Fruit fly (Drosophila melanogaster): ENCODE results near the gene CG13784.

Gene CG13784

DNA sequence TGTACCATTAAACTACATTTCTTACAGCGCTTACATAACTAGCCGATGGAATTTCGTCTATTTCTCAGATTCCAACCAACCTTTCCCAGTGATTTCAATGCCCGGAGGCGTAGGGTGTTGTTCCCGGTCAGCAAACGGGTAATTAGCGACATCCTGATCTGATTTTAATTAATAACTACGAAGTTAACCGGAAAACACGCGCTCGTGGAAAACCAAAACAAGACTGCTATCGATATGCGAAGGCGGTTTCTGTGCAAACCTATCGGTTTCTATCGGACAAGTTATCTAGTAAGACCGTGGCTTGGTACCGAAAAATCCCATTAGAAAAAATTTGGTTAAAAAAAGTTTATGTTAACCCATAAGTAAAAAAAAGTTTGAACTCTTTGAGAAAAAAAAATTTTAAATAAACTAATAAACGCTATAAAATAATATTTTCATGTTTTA, 3.0 kb upstream of the CG13784 start, which contains the start of gene mEFG1 (continued):
- TF ChIP-seq CG1832 (GFP tag; optimal IDR thresholded peaks at IDR 0.05), result no peak
- no peak for TF ChIP-seq mam (GFP tag; optimal IDR thresholded peaks at IDR 0.05)
- peak; percentile 16 for TF ChIP-seq zen (tag; optimal IDR thresholded peaks at IDR 0.05)
- no peak for TF ChIP-seq GATAe (GFP tag; conservative IDR thresholded peaks at IDR 0.05)
- no peak for TF ChIP-seq hkb (optimal IDR thresholded peaks at IDR 0.05)
- no peak for TF ChIP-seq hkb (GFP tag; IDR thresholded peaks at IDR 0.05)
- no peak for TF ChIP-seq ems (GFP tag; optimal IDR thresholded peaks at IDR 0.05)
- TF ChIP-seq CG16863 (GFP tag; optimal IDR thresholded peaks at IDR 0.05), result no peak
- no peak for TF ChIP-seq HLH3B (GFP tag; IDR thresholded peaks at IDR 0.05)
- no peak for TF ChIP-seq Mrtf (GFP tag; IDR thresholded peaks at IDR 0.05)
- TF ChIP-seq ttk (GFP tag; IDR thresholded peaks at IDR 0.05), result no peak
- no peak for TF ChIP-seq eyg (GFP tag; optimal IDR thresholded peaks at IDR 0.05)
- TF ChIP-seq vnd (GFP tag; IDR thresholded peaks at IDR 0.05; ENCODE audit: partially characterized antibody), result peak; percentile 67
- TF ChIP-seq CG6654 (GFP tag; optimal IDR thresholded peaks at IDR 0.05), result no peak
- no peak for TF ChIP-seq crp (GFP tag; optimal IDR thresholded peaks at IDR 0.05)
- peak; percentile 12 for TF ChIP-seq Sin3A (optimal IDR thresholded peaks at IDR 0.05)
- TF ChIP-seq sr (GFP tag; IDR thresholded peaks at IDR 0.05), result no peak
- TF ChIP-seq CG12942 (GFP tag; optimal IDR thresholded peaks at IDR 0.05), result no peak
- peak; percentile 81 for TF ChIP-seq CG6791 (GFP tag; IDR thresholded peaks at IDR 0.05; ENCODE audit: partially characterized antibody)
- TF ChIP-seq CG7963 (GFP tag; IDR thresholded peaks at IDR 0.05; ENCODE audit: partially characterized antibody), result peak; percentile 80
- TF ChIP-seq scrt (GFP tag; optimal IDR thresholded peaks at IDR 0.05), result no peak
- no peak for TF ChIP-seq gsb-n (tag; optimal IDR thresholded peaks at IDR 0.05)
- TF ChIP-seq Ravus (GFP tag; IDR thresholded peaks at IDR 0.05), result no peak
- peak; percentile 64 for TF ChIP-seq Doc3 (GFP tag; IDR thresholded peaks at IDR 0.05; ENCODE audit: partially characterized antibody)
- TF ChIP-seq Poxn (GFP tag; IDR thresholded peaks at IDR 0.05), result no peak
- TF ChIP-seq Vsx1 (GFP tag; optimal IDR thresholded peaks at IDR 0.05), result no peak
- no peak for TF ChIP-seq CG3995 (GFP tag; optimal IDR thresholded peaks at IDR 0.05)
- TF ChIP-seq Elba2 (GFP tag; optimal IDR thresholded peaks at IDR 0.05), result no peak
- no peak for TF ChIP-seq lilli (GFP tag; optimal IDR thresholded peaks at IDR 0.05)
- no peak for TF ChIP-seq D19B (GFP tag; optimal IDR thresholded peaks at IDR 0.05)
- TF ChIP-seq CG10431 (GFP tag; optimal IDR thresholded peaks at IDR 0.05), result no peak
- no peak for TF ChIP-seq CG5953 (GFP tag; IDR thresholded peaks at IDR 0.05)
- no peak for TF ChIP-seq CG8281 (tag; optimal IDR thresholded peaks at IDR 0.05)
- no peak for TF ChIP-seq hth (optimal IDR thresholded peaks at IDR 0.05)
- peak; percentile 17 for TF ChIP-seq CG30403 (GFP tag; optimal IDR thresholded peaks at IDR 0.05)
- peak; percentile 79 for TF ChIP-seq sqz (GFP tag; optimal IDR thresholded peaks at IDR 0.05)
- TF ChIP-seq her (GFP tag; optimal IDR thresholded peaks at IDR 0.05), result no peak
- peak; percentile 83 for TF ChIP-seq Dll (GFP tag; IDR thresholded peaks at IDR 0.05; ENCODE audit: partially characterized antibody)
- TF ChIP-seq Sry-δ (GFP tag; optimal IDR thresholded peaks at IDR 0.05), result peak; percentile 34
- TF ChIP-seq CG1233 (GFP tag; optimal IDR thresholded peaks at IDR 0.05), result no peak
- no peak for TF ChIP-seq CG2199 (GFP tag; IDR thresholded peaks at IDR 0.05)
- TF ChIP-seq rib (GFP tag; IDR thresholded peaks at IDR 0.05), result no peak
- TF ChIP-seq gcm (GFP tag; optimal IDR thresholded peaks at IDR 0.05), result peak; percentile 9
- TF ChIP-seq CG10274 (GFP tag; optimal IDR thresholded peaks at IDR 0.05), result no peak
- no peak for TF ChIP-seq otp (GFP tag; IDR thresholded peaks at IDR 0.05)
- no peak for TF ChIP-seq Meics (GFP tag; optimal IDR thresholded peaks at IDR 0.05)
- TF ChIP-seq Hr39 (optimal IDR thresholded peaks at IDR 0.05), result no peak
- no peak for TF ChIP-seq Mad (GFP tag; optimal IDR thresholded peaks at IDR 0.05)
- no peak for TF ChIP-seq CG10462 (GFP tag; optimal IDR thresholded peaks at IDR 0.05)
- peak; percentile 79; the same call in 1 of the 2 replicates for TF ChIP-seq ato (GFP tag; IDR thresholded peaks at IDR 0.05; ENCODE audit: partially characterized antibody)
- TF ChIP-seq sug (tag; optimal IDR thresholded peaks at IDR 0.05), result peak; percentile 8
- TF ChIP-seq Pdp1 (GFP tag; optimal IDR thresholded peaks at IDR 0.05), result peak in 1 of 2 experiments; percentile 94
- TF ChIP-seq CG18619 (GFP tag; optimal IDR thresholded peaks at IDR 0.05), result no peak

All from whole organism, embryonic.